Worm (Caenorhabditis elegans): ENCODE data around the gene cyp-35C1.
A peak's percentile ranks its signal among the peaks of the same experiment; 100 is the strongest.

- no peak for TF ChIP-seq nhr-28 (tag; optimal IDR thresholded peaks at IDR 0.05)
- no peak for TF ChIP-seq lin-39 (tag; optimal IDR thresholded peaks at IDR 0.05)
- no peak for TF ChIP-seq ama-1 (optimal IDR thresholded peaks at IDR 0.05)
- no peak for TF ChIP-seq xbp-1 (tag; optimal IDR thresholded peaks at IDR 0.05)
- no peak for TF ChIP-seq ces-1 (GFP tag; optimal IDR thresholded peaks at IDR 0.05)
- peak; percentile 40 for TF ChIP-seq nhr-71 (tag; optimal IDR thresholded peaks at IDR 0.05)
- TF ChIP-seq egl-27 (tag; optimal IDR thresholded peaks at IDR 0.05): no peak
- no peak for TF ChIP-seq pax-3 (tag; optimal IDR thresholded peaks at IDR 0.05)
- TF ChIP-seq alr-1 (tag; optimal IDR thresholded peaks at IDR 0.05; ENCODE audit: borderline replicate concordance): no peak
- TF ChIP-seq fkh-10 (GFP tag; optimal IDR thresholded peaks at IDR 0.05): no peak
- TF ChIP-seq nhr-77 (tag; optimal IDR thresholded peaks at IDR 0.05): no peak
- no peak for TF ChIP-seq unc-30 (tag; optimal IDR thresholded peaks at IDR 0.05)
These were observed 6.8 kb downstream of the cyp-35C1 start for ce11 chrV:13891489-13891888.

Measured in whole organism, L1 larva.